Worm (Caenorhabditis elegans): ENCODE data around the gene F22E5.22.
"Not testable (repeated sequence)": the region's sequence is repeated elsewhere in the genome, so short reads cannot be mapped to it uniquely, and the experiment has no call there.

The F22E5.22 gene

ce11 chrII:2665606-2666005 lies at the start of gene F22E5.22:
TSS of gene F22E5.22 (plus strand) at chrII:2665906.
- TF ChIP-seq nhr-28 (tag; optimal IDR thresholded peaks at IDR 0.05) (no peak), lsy-2 (tag; optimal IDR thresholded peaks at IDR 0.05) (no peak), unc-120 (tag; optimal IDR thresholded peaks at IDR 0.05; ENCODE audit: poor library complexity, severe bottlenecking) (no peak), nhr-237 (tag; optimal IDR thresholded peaks at IDR 0.05) (no peak), lin-32 (GFP tag; optimal IDR thresholded peaks at IDR 0.05) (no peak), nhr-12 (tag; optimal IDR thresholded peaks at IDR 0.05) (no peak), blmp-1 (tag; optimal IDR thresholded peaks at IDR 0.05) (no peak), elt-1 (tag; optimal IDR thresholded peaks at IDR 0.05; ENCODE audit: borderline replicate concordance, insufficient read depth) (no peak), ces-1 (GFP tag; optimal IDR thresholded peaks at IDR 0.05) (no peak), drap-1 (GFP tag; optimal IDR thresholded peaks at IDR 0.05) (no peak), nhr-2 (tag; optimal IDR thresholded peaks at IDR 0.05) (no peak), ceh-39 (tag; optimal IDR thresholded peaks at IDR 0.05) (no peak), ham-2 (GFP tag; optimal IDR thresholded peaks at IDR 0.05) (no peak)

- TF ChIP-seq M03D4.4 (tag; optimal IDR thresholded peaks at IDR 0.05); bed-3 (GFP tag; optimal IDR thresholded peaks at IDR 0.05); nhr-28 (tag; optimal IDR thresholded peaks at IDR 0.05): not testable (repeated sequence)
Observed at ce11 chrII:2616634-2617033, 49.1 kb upstream of the F22E5.22 start, which contains the start of gene msrp-5. TSS of gene msrp-5 (plus strand) at chrII:2616934.

ce11 chrII:2619148-2619547 lies 46.6 kb upstream of the F22E5.22 start, which contains the start of gene msrp-6:
TSS of gene msrp-6 (plus strand) at chrII:2619448.
- TF ChIP-seq lin-13 (tag; optimal IDR thresholded peaks at IDR 0.05); nhr-237 (tag; optimal IDR thresholded peaks at IDR 0.05); ham-2 (GFP tag; optimal IDR thresholded peaks at IDR 0.05): not testable (repeated sequence)

- no peak for TF ChIP-seq hlh-1 (tag; optimal IDR thresholded peaks at IDR 0.05)
- TF ChIP-seq nhr-28 (tag; optimal IDR thresholded peaks at IDR 0.05), result no peak
- TF ChIP-seq nhr-2 (tag; optimal IDR thresholded peaks at IDR 0.05), result no peak
- TF ChIP-seq ztf-11 (tag; optimal IDR thresholded peaks at IDR 0.05), result no peak
- no peak for TF ChIP-seq zip-8 (tag; optimal IDR thresholded peaks at IDR 0.05)
- no peak for TF ChIP-seq elt-1 (tag; optimal IDR thresholded peaks at IDR 0.05; ENCODE audit: borderline replicate concordance, insufficient read depth)
Observed at ce11 chrII:2622480-2622879, 43.2 kb upstream of the F22E5.22 start, which contains the start of gene D2062.5. TSS of gene D2062.5 (plus strand) at chrII:2622780.

ce11 chrII:2622936-2623452 lies 42.7 kb upstream of the F22E5.22 start, which contains the start of gene D2062.4:
TSS of gene D2062.4 (plus strand) at chrII:2623402.
- not testable (repeated sequence) for TF ChIP-seq cnd-1, nhr-12, nhr-237 (tag; optimal IDR thresholded peaks at IDR 0.05)

ce11 chrII:2624792-2625191 lies 40.9 kb upstream of the F22E5.22 start, which contains the start of gene lgc-28:
TSS of gene lgc-28 (plus strand) at chrII:2625092.
- TF ChIP-seq ceh-43 (GFP tag; optimal IDR thresholded peaks at IDR 0.05) (no peak), elt-3 (tag; optimal IDR thresholded peaks at IDR 0.05) (no peak), hlh-1 (tag; optimal IDR thresholded peaks at IDR 0.05) (no peak), lsy-2 (tag; optimal IDR thresholded peaks at IDR 0.05) (no peak), tbx-8 (GFP tag; optimal IDR thresholded peaks at IDR 0.05) (no peak), nhr-2 (tag; optimal IDR thresholded peaks at IDR 0.05) (no peak), snpc-4 (tag; optimal IDR thresholded peaks at IDR 0.05) (no peak), ztf-11 (tag; optimal IDR thresholded peaks at IDR 0.05) (no peak), pha-4 (tag; optimal IDR thresholded peaks at IDR 0.05) (no peak), nhr-237 (tag; optimal IDR thresholded peaks at IDR 0.05) (no peak), sem-2 (GFP tag; optimal IDR thresholded peaks at IDR 0.05) (no peak), lin-32 (GFP tag; optimal IDR thresholded peaks at IDR 0.05) (no peak)

ce11 chrII:2627154-2627799 lies 38.4 kb upstream of the F22E5.22 start, which contains the start of gene sri-71:
TSS of gene sri-71 (plus strand) at chrII:2627749.
- TF ChIP-seq sptf-1 (tag; optimal IDR thresholded peaks at IDR 0.05), result peak; percentile 32
- TF ChIP-seq mls-2 (tag; optimal IDR thresholded peaks at IDR 0.05), result no peak

Data from whole organism, mixed stage, embryonic.